Fruit fly (Drosophila melanogaster): ENCODE data around the gene ergic53.

dm6 chr3L:8518516-8519087 is 16.2 kb upstream of the ergic53 start, which contains the start of gene GstO3:
- TF ChIP-seq CG14711 (tag; optimal IDR thresholded peaks at IDR 0.05) (no peak), toe (GFP tag; optimal IDR thresholded peaks at IDR 0.05) (no peak), bab1 (GFP tag; optimal IDR thresholded peaks at IDR 0.05) (peak; percentile 44)
